Worm (Caenorhabditis elegans) whole organism, dauer: ENCODE results near the gene Y54G11A.14.
"Not testable (repeated sequence)": the region's sequence is repeated elsewhere in the genome, so short reads cannot be mapped to it uniquely, and the experiment has no call there.

Experiments used
- unc-62 ChIP-seq: sonication (generic microtip); optimal IDR thresholded peaks from 2 replicates; lab custom pipeline; 2017; ENCODE audit warnings: missing biosample characterization, missing genetic modification reagents, missing genetic modification characterization

Gene Y54G11A.14

DNA sequence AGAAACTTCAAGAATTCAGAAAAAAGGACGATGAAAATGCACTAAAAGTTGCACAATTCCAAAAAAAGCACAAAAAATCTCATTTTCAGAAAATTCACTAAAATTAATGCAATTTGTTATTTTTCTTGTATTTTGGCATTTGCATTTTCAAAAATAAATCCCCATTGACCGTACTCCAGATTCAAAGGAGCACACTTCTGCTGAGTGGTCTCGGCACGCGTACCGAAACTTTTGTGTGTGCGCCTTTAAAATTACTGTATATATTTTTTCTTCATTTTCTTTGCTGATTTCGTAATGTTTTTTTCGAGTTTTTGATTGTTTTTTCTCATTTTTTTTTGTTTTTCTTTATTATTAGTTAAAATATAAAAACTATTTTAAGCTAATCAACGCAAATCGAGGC is 5.8 kb upstream of the Y54G11A.14 start:
- no peak for TF ChIP-seq unc-62 (GFP tag; lab: Kevin White, UChicago)

DNA sequence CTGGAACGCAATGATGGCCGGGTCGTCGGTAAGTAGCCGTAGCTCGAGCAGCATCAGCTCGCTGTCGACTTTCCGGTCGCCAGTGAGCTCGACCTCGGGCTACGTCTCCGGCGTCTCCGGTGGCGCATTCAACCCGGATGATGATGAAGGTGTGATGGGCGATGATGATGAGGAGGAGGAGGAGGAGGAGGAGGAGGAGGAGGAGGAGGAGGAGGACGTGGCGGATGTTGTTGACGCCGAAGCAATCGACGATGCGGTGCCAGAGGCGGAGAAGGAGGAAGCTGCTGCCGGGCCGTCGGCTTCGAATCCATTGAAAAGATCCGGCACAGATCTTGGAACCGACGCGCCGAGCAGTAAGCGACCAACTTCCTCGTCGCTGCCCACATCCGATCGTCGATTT is 1.3 kb downstream of the Y54G11A.14 start:
- no peak for TF ChIP-seq unc-62 (GFP tag; lab: Kevin White, UChicago)

DNA sequence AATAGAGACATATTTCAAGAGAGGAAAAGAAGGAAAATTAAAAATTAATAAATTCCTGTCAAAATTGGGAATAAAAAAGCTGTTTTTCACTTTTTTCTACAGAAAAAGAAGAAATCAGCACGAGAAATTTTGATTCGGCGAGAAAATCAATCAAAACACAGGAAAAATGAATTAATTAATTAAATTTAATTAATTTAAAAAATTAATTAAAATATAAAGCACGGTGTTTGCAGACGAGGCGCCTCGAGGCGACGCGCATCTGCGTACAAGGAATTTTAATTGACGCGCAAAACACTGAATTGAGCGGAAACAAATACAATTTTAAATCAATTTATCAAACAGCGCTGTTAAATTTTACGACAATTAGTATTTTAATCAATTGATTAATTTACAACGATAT is 3.3 kb downstream of the Y54G11A.14 start:
- no peak for TF ChIP-seq unc-62 (GFP tag; lab: Kevin White, UChicago)

DNA sequence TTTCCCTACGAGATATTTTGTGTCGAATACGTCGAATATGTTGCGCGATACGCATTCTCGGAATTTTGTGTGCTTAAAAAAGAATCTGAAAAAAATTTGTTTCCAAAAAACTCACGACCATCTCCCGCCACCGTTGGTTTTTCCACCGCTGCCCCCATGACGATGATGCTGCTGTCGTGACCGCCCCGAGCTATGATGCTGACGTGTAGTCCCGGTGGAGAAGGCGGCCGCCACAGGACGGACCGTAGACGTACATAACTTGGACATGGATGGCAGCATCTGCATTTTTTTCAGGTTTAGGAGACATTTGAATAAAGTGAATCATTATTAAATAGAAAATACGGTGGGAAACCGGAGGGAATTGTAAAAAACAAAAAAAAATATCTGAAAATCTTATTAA is 26.2 kb downstream of the Y54G11A.14 start, which contains the start of gene ddl-3:
TSS of gene ddl-3 (minus strand) at position 289 of the 400 bp plus-strand sequence.
- not testable (repeated sequence) for TF ChIP-seq unc-62 (GFP tag; lab: Kevin White, UChicago)

DNA sequence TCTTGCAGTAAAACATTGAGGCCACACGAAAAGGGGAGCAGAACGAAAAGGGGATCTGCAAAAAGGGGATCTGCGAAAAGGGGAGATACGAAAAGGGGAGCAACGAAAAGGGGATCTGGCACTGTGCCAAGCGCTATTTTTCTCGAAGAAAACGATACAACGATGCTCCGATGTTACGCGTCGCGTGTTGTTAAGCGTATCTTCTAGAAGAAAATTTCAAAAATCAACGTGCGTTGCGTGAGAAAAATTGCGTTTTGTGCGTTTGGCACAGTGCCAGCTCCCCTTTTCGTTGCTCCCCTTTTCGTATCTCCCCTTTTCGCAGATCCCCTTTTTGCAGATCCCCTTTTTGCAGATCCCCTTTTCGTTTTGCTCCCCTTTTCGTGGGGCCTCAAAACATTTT is 28.3 kb downstream of the Y54G11A.14 start, which contains the start of gene Y54G11A.9:
TSS of gene Y54G11A.9 (minus strand) at position 196 of the 400 bp plus-strand sequence.
- not testable (repeated sequence) for TF ChIP-seq unc-62 (GFP tag; lab: Kevin White, UChicago)

DNA sequence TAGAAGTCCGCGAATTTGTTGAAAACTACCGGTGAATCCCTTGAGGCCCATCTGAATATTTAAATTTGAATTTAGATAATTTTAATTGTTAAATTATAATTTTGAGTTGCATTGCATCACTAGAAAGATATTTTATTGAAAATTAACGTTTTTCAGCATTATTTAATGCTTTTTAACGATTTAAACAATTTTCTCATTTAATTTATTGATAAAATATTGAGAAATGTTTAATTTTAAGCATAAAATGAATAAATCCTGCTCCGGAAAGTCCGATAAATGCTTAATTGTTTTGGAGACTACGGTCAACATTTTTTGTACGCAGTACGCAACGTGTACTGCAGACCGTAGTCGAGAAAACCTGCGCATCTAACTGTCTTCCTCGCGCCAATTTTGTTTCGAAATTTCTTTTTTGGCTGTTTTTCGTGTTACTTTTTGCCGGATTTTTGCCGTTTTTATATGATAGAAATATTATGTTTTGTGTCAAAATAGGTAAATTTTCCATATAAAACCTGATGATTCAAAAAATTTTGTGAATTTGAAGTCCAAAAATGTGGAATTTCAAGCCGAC is 31.5 kb downstream of the Y54G11A.14 start, which contains the start of the genes Y54G11A.17, lin-7 and elof-1:
TSS of gene Y54G11A.17 (minus strand) at position 51 of the 568 bp plus-strand sequence.
TSS of gene lin-7 (minus strand) at position 51 of the 568 bp plus-strand sequence.
TSS of gene elof-1 (plus strand) at position 383 of the 568 bp plus-strand sequence.
- TF ChIP-seq unc-62 (GFP tag; lab: Kevin White, UChicago), result no peak

DNA sequence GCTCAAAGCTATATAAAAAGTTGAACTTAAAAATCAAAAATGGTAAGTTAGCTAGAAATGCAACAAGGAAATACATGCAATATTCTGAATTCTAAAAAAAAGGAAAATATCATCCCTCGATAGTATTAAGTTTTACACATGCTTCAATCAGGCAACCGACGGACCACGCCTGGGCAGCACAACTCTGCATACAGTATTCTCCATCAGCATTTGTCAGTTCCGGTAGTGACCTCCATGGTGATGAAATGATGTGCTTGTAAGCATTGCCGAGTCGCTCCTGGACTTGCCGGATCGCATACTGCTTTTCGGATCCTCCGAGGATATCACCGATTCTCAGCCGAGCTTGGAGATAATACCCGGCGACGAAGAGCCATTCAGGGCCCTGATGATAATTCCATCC is 32.8 kb downstream of the Y54G11A.14 start:
- TF ChIP-seq unc-62 (GFP tag; lab: Kevin White, UChicago), result no peak

DNA sequence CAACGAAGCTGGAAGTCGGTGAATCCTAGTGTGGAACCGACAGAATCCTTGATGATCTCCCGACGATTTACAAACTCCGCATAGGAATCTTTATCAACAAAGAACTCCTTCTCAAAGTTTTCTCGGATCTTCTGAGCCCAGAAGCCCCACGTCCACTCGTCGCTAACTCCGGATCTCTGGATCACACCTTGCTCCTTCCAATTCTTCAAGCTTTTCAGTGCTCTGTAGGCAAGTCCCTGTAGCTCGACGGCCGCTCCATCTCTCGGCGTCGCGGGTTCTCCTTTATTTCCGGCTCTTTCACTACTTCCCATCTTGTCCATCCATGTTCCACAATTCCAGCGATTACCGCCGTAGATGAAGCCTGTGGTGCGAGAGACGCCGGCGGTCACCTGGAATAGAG is 33.4 kb downstream of the Y54G11A.14 start:
- TF ChIP-seq unc-62 (GFP tag; lab: Kevin White, UChicago), result no peak

DNA sequence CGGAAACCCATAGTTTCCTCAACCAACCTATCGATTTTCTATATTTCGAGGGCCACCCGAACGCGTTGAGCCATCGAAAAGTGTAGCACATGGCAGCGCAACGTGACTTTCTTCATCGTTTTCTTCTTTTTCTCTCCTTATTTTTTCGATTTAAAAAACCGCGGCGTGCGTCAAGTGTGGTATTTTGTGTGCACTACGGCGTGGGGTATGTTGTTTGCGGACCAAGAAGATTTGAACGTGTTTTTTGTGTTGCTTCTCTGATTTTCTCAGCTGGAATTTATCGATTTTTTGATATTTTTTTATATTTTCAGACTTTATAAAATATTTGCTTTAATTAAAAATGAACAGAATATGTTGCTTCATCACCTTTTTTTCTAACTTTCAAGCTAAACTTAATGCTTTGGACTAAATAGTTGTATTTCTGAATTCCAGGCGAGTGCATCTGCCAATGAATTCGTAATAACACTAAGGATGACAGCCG is 40.0 kb downstream of the Y54G11A.14 start, which contains the start of the genes agl-1 and pfs-2:
TSS of gene agl-1 (minus strand) at position 178 of the 481 bp plus-strand sequence.
TSS of gene pfs-2 (plus strand) at position 431 of the 481 bp plus-strand sequence.
- no peak for TF ChIP-seq unc-62 (GFP tag; lab: Kevin White, UChicago)

DNA sequence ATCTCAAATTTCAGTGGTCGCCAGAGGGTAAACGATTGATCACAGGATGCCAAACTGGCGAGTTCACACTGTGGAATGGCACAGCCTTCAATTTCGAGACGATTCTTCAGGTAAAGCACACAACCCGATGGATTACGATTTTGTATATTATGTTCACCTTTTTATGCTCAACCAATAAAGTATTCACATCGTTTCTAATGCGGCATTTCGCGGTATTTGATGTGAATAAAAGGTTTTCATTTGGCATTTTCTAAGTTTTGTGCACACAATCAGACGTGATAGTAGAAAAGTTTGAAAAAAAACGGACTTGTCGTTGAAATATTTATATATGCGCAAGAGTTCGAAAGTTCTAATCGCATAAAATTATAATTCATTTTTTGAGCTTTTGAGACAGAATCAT is 41.0 kb downstream of the Y54G11A.14 start:
- TF ChIP-seq unc-62 (GFP tag; lab: Kevin White, UChicago), result no peak

DNA sequence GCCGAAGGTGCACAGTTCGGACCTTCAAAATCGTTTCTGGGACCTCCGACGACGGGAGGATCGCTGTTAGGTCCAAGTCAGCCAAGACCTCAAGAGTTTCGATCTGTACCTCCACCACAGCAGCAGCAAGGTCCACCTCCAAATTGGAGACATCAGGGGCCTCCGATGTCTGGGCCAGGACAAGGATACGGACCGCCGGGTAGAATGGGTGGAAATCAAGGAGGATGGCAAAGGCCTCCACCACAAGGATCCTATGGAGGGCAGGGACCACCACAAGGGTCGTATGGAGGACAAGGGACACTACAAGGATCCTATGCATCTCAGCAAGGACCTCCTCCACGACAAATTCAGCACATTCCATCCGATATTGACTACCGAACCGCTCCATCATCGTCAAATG is 42.7 kb downstream of the Y54G11A.14 start:
- no peak for TF ChIP-seq unc-62 (GFP tag; lab: Kevin White, UChicago)

DNA sequence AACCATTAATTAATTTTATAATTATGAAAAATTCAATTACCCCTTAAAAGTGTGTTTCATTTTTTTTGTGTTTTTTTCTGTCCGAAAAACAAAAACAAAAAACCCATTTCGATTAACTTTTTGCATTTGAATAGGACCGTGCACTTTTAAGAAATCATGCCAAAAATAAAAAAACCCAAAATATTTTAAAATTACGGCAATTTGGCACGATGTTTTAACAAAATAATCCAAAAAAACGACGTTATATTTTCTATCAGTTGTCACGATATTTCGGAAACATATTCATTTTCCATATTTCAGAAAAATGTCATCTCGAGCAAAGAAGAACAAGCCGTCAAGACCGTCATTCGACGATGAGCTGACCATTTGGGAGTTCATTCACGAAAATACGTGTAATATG is 43.8 kb downstream of the Y54G11A.14 start, which contains the start of gene tebp-1:
TSS of gene tebp-1 (plus strand) at position 301 of the 400 bp plus-strand sequence.
- TF ChIP-seq unc-62 (GFP tag; lab: Kevin White, UChicago), result no peak

DNA sequence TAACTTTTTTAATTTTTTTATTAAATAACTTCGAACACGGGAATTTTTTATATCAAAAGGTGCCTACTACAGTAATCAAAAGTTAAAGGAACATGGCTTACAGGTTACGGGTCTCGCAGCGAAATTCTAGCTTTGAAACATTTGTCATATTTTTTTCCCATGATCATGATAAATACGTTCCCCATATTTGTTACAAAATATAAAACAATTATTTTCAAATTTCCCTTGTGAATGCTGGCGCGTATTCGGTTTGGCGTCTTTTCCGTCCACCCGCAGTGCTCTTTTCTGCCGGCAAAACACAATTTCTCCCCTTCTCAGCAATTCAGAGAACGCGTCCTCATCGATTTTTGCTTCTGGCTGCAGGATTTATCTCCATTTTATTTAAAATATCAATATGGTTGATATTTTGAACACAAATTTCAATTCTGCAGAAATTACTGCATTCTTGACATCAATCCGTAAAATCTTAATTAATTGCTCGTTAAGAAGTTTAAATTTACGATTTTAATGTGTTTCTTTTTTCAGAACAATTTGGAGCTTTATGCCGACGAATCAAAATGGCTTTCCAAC is 47.3 kb downstream of the Y54G11A.14 start, which contains the start of gene imb-2:
TSS of gene imb-2 (plus strand) at position 520 of the 570 bp plus-strand sequence.
- no peak for TF ChIP-seq unc-62 (GFP tag; lab: Kevin White, UChicago)
